Worm (Caenorhabditis elegans): ENCODE data around the gene Y71G10AR.4.

ce11 chrIV:2170332-2170731 lies 28.5 kb upstream of the Y71G10AR.4 start:
- TF ChIP-seq pha-2 (tag; optimal IDR thresholded peaks at IDR 0.05) (no peak), fkh-10 (GFP tag; optimal IDR thresholded peaks at IDR 0.05) (no peak), pax-1 (tag; optimal IDR thresholded peaks at IDR 0.05) (no peak), ceh-22 (tag; optimal IDR thresholded peaks at IDR 0.05) (no peak), pha-4 (tag; optimal IDR thresholded peaks at IDR 0.05) (no peak), che-1 (tag; optimal IDR thresholded peaks at IDR 0.05) (no peak), pat-9 (tag; optimal IDR thresholded peaks at IDR 0.05) (no peak), elt-2 (tag; optimal IDR thresholded peaks at IDR 0.05) (no peak), sox-4 (tag; optimal IDR thresholded peaks at IDR 0.05) (no peak), ama-1 (optimal IDR thresholded peaks at IDR 0.05) (no peak)

Measured in whole organism, late embryonic.